Worm (Caenorhabditis elegans): ENCODE measurements around the gene Y57G11C.1147.

Gene Y57G11C.1147

ce11 chrIV:14767693-14768251 lies 29.5 kb downstream of the Y57G11C.1147 start, which contains the start of the genes mrps-7 and Y57G11C.3 (continued):
- TF ChIP-seq egl-44 (GFP tag; IDR thresholded peaks at IDR 0.05) (no peak), bed-1 (GFP tag; IDR thresholded peaks at IDR 0.05) (no peak), let-526 (GFP tag; IDR thresholded peaks at IDR 0.05) (no peak), D2030.7 (GFP tag; IDR thresholded peaks at IDR 0.05) (peak; percentile 64; the same call in 1 of the 2 replicates), Y79H2A.3 (GFP tag; conservative IDR thresholded peaks at IDR 0.05) (no peak), F52B5.7 (tag; optimal IDR thresholded peaks at IDR 0.05) (no peak), him-1 (tag; optimal IDR thresholded peaks at IDR 0.05) (no peak), cebp-2 (GFP tag; IDR thresholded peaks at IDR 0.05) (no peak), aptf-2 (GFP tag; conservative IDR thresholded peaks at IDR 0.05) (no peak), madf-8 (GFP tag; conservative IDR thresholded peaks at IDR 0.05) (peak; percentile 56), tbx-9 (tag; optimal IDR thresholded peaks at IDR 0.05; ENCODE audit: borderline replicate concordance) (no peak), hlh-26 (GFP tag; conservative IDR thresholded peaks at IDR 0.05) (no peak), hlh-12 (tag; optimal IDR thresholded peaks at IDR 0.05) (no peak), gei-17 (GFP tag; optimal IDR thresholded peaks at IDR 0.05) (no peak), attf-3 (GFP tag; conservative IDR thresholded peaks at IDR 0.05) (peak; percentile 100), lsy-27 (tag; optimal IDR thresholded peaks at IDR 0.05; ENCODE audit: borderline replicate concordance, insufficient read depth) (no peak), F37B4.10 (GFP tag; IDR thresholded peaks at IDR 0.05) (no peak), ekl-4 (GFP tag; IDR thresholded peaks at IDR 0.05) (peak; percentile 58; the same call in 1 of the 2 replicates), nfya-1 (tag; optimal IDR thresholded peaks at IDR 0.05; ENCODE audit: borderline replicate concordance, insufficient read depth) (no peak), unc-130 (GFP tag; optimal IDR thresholded peaks at IDR 0.05) (no peak), hsf-1 (GFP tag; IDR thresholded peaks at IDR 0.05) (no peak), pbrm-1 (GFP tag; IDR thresholded peaks at IDR 0.05) (peak; percentile 79), ceh-79 (tag; optimal IDR thresholded peaks at IDR 0.05) (no peak), unc-62 (GFP tag; optimal IDR thresholded peaks at IDR 0.05) (no peak), nhr-27 (tag; optimal IDR thresholded peaks at IDR 0.05) (no peak), tlf-1 (GFP tag; optimal IDR thresholded peaks at IDR 0.05) (peak; percentile 20), B0261.1 (tag; optimal IDR thresholded peaks at IDR 0.05) (no peak), zfh-2 (GFP tag; conservative IDR thresholded peaks at IDR 0.05) (no peak), sdz-38 (tag; optimal IDR thresholded peaks at IDR 0.05) (no peak), lin-40 (tag; optimal IDR thresholded peaks at IDR 0.05) (peak; percentile 89), F39B2.1 (GFP tag; IDR thresholded peaks at IDR 0.05) (no peak), ztf-26 (tag; optimal IDR thresholded peaks at IDR 0.05) (peak; percentile 63), snpc-3.4 (tag; optimal IDR thresholded peaks at IDR 0.05) (peak; percentile 36), ceh-58 (GFP tag; IDR thresholded peaks at IDR 0.05) (no peak), F55B11.4 (tag; optimal IDR thresholded peaks at IDR 0.05; ENCODE audit: borderline replicate concordance, insufficient read depth) (no peak), snpc-1.1 (tag; optimal IDR thresholded peaks at IDR 0.05; ENCODE audit: insufficient read depth) (peak; percentile 60), dpl-1 (GFP tag; optimal IDR thresholded peaks at IDR 0.05) (peak; percentile 18), ztf-3 (GFP tag; optimal IDR thresholded peaks at IDR 0.05) (no peak), lir-1 (GFP tag; conservative IDR thresholded peaks at IDR 0.05) (peak; percentile 58; the same call in 1 of the 2 replicates), nhr-179 (tag; optimal IDR thresholded peaks at IDR 0.05) (no peak), K11D2.4 (GFP tag; IDR thresholded peaks at IDR 0.05) (peak; percentile 70), ztf-6 (GFP tag; IDR thresholded peaks at IDR 0.05) (no peak), mxl-1 (tag; optimal IDR thresholded peaks at IDR 0.05) (no peak), B0035.1 (tag; optimal IDR thresholded peaks at IDR 0.05) (no peak), nfya-2 (GFP tag; IDR thresholded peaks at IDR 0.05) (no peak), chd-7 (tag; optimal IDR thresholded peaks at IDR 0.05) (no peak), lag-1 (GFP tag; IDR thresholded peaks at IDR 0.05) (no peak), sptf-2 (GFP tag; optimal IDR thresholded peaks at IDR 0.05) (no peak)

Data from whole organism, young adult.